Worm (Caenorhabditis elegans) whole organism, young adult: Measurements from ENCODE around the gene F49C5.11.

ENCODE experiments used
- B0336.3 ChIP-seq: fragments of 200-800 bp; sonication (Bioruptor generic); IDR thresholded peaks from 2 replicates; pipeline ENCODE4 v1.3.6; 2022; ENCODE audit warnings: missing genetic modification characterization, missing compliant biosample characterization
- F22D6.2 ChIP-seq: sonication (generic microtip); optimal IDR thresholded peaks from 2 replicates; lab custom pipeline; 2016; ENCODE audit warnings: mild to moderate bottlenecking, missing genetic modification characterization, missing compliant biosample characterization
- F23B12.7 ChIP-seq: sonication (generic microtip); optimal IDR thresholded peaks from 2 replicates; lab custom pipeline; 2017; ENCODE audit warnings: missing genetic modification characterization, mild to moderate bottlenecking, missing compliant biosample characterization, antibody characterized with exemption, moderate library complexity; ENCODE audit not compliant: insufficient read depth
- F37B4.10 ChIP-seq: fragments of 200-800 bp; sonication (Bioruptor generic); IDR thresholded peaks from 2 replicates; pipeline ENCODE4 v1.3.6; 2022; ENCODE audit warnings: missing genetic modification characterization, missing compliant biosample characterization
- F39B2.1 ChIP-seq: fragments of 200-800 bp; sonication (Bioruptor generic); IDR thresholded peaks from 2 replicates; pipeline ENCODE4 v1.3.6; 2022; ENCODE audit warnings: missing genetic modification reagents, missing genetic modification characterization, missing compliant biosample characterization
- K12H6.12 ChIP-seq: fragments of 200-800 bp; sonication (Bioruptor generic); optimal IDR thresholded peaks from 2 replicates; lab custom pipeline; 2018; ENCODE audit warnings: mild to moderate bottlenecking, missing genetic modification characterization, missing compliant biosample characterization
- T07F8.4 ChIP-seq: sonication (generic microtip); optimal IDR thresholded peaks from 2 replicates; lab custom pipeline; 2016; ENCODE audit warnings: mild to moderate bottlenecking, missing genetic modification characterization, moderate library complexity, missing compliant biosample characterization
- Y53F4B.3 ChIP-seq: fragments of 200-800 bp; sonication (Bioruptor generic); IDR thresholded peaks from 2 replicates; pipeline ENCODE4 v1.3.6; 2022; ENCODE audit warnings: missing genetic modification reagents, missing genetic modification characterization, missing compliant biosample characterization
- Y56A3A.18 ChIP-seq: fragments of 200-800 bp; sonication (Bioruptor generic); IDR thresholded peaks from 2 replicates; pipeline ENCODE4 v1.3.6; 2022; ENCODE audit warnings: missing genetic modification reagents, missing genetic modification characterization, missing compliant biosample characterization
- ZK185.1 ChIP-seq: sonication (generic microtip); optimal IDR thresholded peaks from 2 replicates; lab custom pipeline; 2016; ENCODE audit warnings: mild to moderate bottlenecking, missing genetic modification characterization, missing compliant biosample characterization; ENCODE audit not compliant: poor library complexity, severe bottlenecking
- akir-1 ChIP-seq: fragments of 200-800 bp; sonication (Bioruptor generic); optimal IDR thresholded peaks from 2 replicates; lab custom pipeline; 2018; ENCODE audit warnings: mild to moderate bottlenecking, missing genetic modification characterization, moderate library complexity, missing compliant biosample characterization
- aptf-2 ChIP-seq: fragments of 200-800 bp; sonication (Bioruptor generic); conservative IDR thresholded peaks from 2 replicates; pipeline ENCODE4 v1.3.6; 2022; ENCODE audit warnings: missing genetic modification reagents, missing genetic modification characterization, missing compliant biosample characterization
- aptf-3 ChIP-seq: fragments of 200-800 bp; sonication (Bioruptor generic); IDR thresholded peaks from 2 replicates; pipeline ENCODE4 v1.3.6; 2022; ENCODE audit warnings: missing genetic modification characterization, missing compliant biosample characterization
- atf-7 ChIP-seq: sonication (generic microtip); optimal IDR thresholded peaks from 2 replicates; lab custom pipeline; 2017; ENCODE audit warnings: mild to moderate bottlenecking, missing genetic modification characterization, missing compliant biosample characterization
- athp-1 ChIP-seq: sonication (generic microtip); optimal IDR thresholded peaks from 2 replicates; lab custom pipeline; 2017; ENCODE audit warnings: mild to moderate bottlenecking, missing genetic modification characterization, missing compliant biosample characterization
- attf-3 ChIP-seq: fragments of 200-800 bp; sonication (Bioruptor generic); conservative IDR thresholded peaks from 2 replicates; pipeline ENCODE4 v1.3.6; 2022; ENCODE audit warnings: missing genetic modification reagents, missing genetic modification characterization, missing compliant biosample characterization
- attf-6 ChIP-seq: fragments of 200-800 bp; sonication (Bioruptor generic); IDR thresholded peaks from 2 replicates; pipeline ENCODE4 v1.3.6; 2022; ENCODE audit warnings: missing genetic modification reagents, missing genetic modification characterization, missing compliant biosample characterization
- bed-2 ChIP-seq: fragments of 200-800 bp; sonication (Bioruptor generic); IDR thresholded peaks from 2 replicates; pipeline ENCODE4 v1.3.6; 2022; ENCODE audit warnings: missing genetic modification reagents, missing genetic modification characterization, missing compliant biosample characterization
- cebp-1 ChIP-seq, 2 experiments: fragments of 200-800 bp in 1 of 2; sonication (Bioruptor generic) in 1 of 2; sonication (generic microtip) in 1 of 2; IDR thresholded peaks in 1 of 2; optimal IDR thresholded peaks in 1 of 2; 2 replicates each; pipeline versions ENCODE4 v1.3.6 to Lab custom; 2017 to 2022; ENCODE audit warnings: missing compliant biosample characterization in 2 of 2, missing genetic modification characterization in 2 of 2, mild to moderate bottlenecking in 1 of 2, missing genetic modification reagents in 1 of 2, moderate library complexity in 1 of 2
- ceh-100 ChIP-seq: fragments of 200-800 bp; sonication (Bioruptor generic); IDR thresholded peaks from 2 replicates; pipeline ENCODE4 v1.3.6; 2022; ENCODE audit warnings: missing genetic modification reagents, missing genetic modification characterization, missing compliant biosample characterization
- ceh-40 ChIP-seq: fragments of 200-800 bp; sonication (Bioruptor generic); IDR thresholded peaks from 2 replicates; pipeline ENCODE4 v1.3.6; 2022; ENCODE audit warnings: missing genetic modification characterization, missing compliant biosample characterization
- egl-44 ChIP-seq: fragments of 200-800 bp; sonication (Bioruptor generic); IDR thresholded peaks from 2 replicates; pipeline ENCODE4 v1.3.6; 2022; ENCODE audit warnings: missing genetic modification reagents, missing genetic modification characterization, missing compliant biosample characterization
- egrh-3 ChIP-seq: fragments of 200-800 bp; sonication (Bioruptor generic); IDR thresholded peaks from 2 replicates; pipeline ENCODE4 v1.3.6; 2022; ENCODE audit warnings: missing genetic modification reagents, missing genetic modification characterization, missing compliant biosample characterization
- fkh-3 ChIP-seq: sonication (generic microtip); optimal IDR thresholded peaks from 2 replicates; lab custom pipeline; 2016; ENCODE audit warnings: mild to moderate bottlenecking, missing genetic modification characterization, missing compliant biosample characterization
- hmg-20 ChIP-seq: fragments of 200-800 bp; sonication (Bioruptor generic); IDR thresholded peaks from 2 replicates; pipeline ENCODE4 v1.3.6; 2022; ENCODE audit warnings: missing genetic modification reagents, missing genetic modification characterization, missing compliant biosample characterization
- let-526 ChIP-seq: fragments of 200-800 bp; sonication (Bioruptor generic); IDR thresholded peaks from 2 replicates; pipeline ENCODE4 v1.3.6; 2022; ENCODE audit warnings: missing genetic modification reagents, missing genetic modification characterization, missing compliant biosample characterization
- lin-26 ChIP-seq: fragments of 200-800 bp; sonication (Bioruptor generic); IDR thresholded peaks from 2 replicates; pipeline ENCODE4 v1.3.6; 2022; ENCODE audit warnings: missing genetic modification reagents, missing genetic modification characterization, missing compliant biosample characterization
- nhr-90 ChIP-seq: sonication (generic microtip); optimal IDR thresholded peaks from 2 replicates; lab custom pipeline; 2016; ENCODE audit warnings: missing genotype, mild to moderate bottlenecking, missing genetic modification characterization, missing compliant biosample characterization
- pbrm-1 ChIP-seq: fragments of 200-800 bp; sonication (Bioruptor generic); IDR thresholded peaks from 2 replicates; pipeline ENCODE4 v1.3.6; 2022; ENCODE audit warnings: missing genetic modification reagents, missing genetic modification characterization, missing compliant biosample characterization
- snpc-1.1 ChIP-seq: sonication (generic microtip); optimal IDR thresholded peaks from 2 replicates; lab custom pipeline; 2017; ENCODE audit warnings: missing genetic modification characterization, mild to moderate bottlenecking, missing compliant biosample characterization, antibody characterized with exemption, moderate library complexity, missing genotype, missing genetic modification reagents; ENCODE audit not compliant: insufficient read depth
- snpc-1.3 ChIP-seq: sonication (generic microtip); optimal IDR thresholded peaks from 2 replicates; lab custom pipeline; 2017; ENCODE audit warnings: missing genetic modification characterization, mild to moderate bottlenecking, missing compliant biosample characterization, antibody characterized with exemption, moderate library complexity, missing genotype, missing genetic modification reagents; ENCODE audit not compliant: insufficient read depth
- sptf-2 ChIP-seq: fragments of 200-800 bp; sonication (Bioruptor generic); optimal IDR thresholded peaks from 2 replicates; lab custom pipeline; 2018; ENCODE audit warnings: mild to moderate bottlenecking, missing genetic modification characterization, missing compliant biosample characterization
- tbp1 ChIP-seq: fragments of 200-800 bp; sonication (Bioruptor generic); optimal IDR thresholded peaks from 2 replicates; lab custom pipeline; 2018; ENCODE audit warnings: mild to moderate bottlenecking, missing genetic modification characterization, missing compliant biosample characterization
- tbx-9 ChIP-seq: sonication (generic microtip); optimal IDR thresholded peaks from 2 replicates; lab custom pipeline; 2016; ENCODE audit warnings: borderline replicate concordance, missing genetic modification characterization, inconsistent platforms, missing compliant biosample characterization
- tlf-1 ChIP-seq: fragments of 200-800 bp; sonication (Bioruptor generic); optimal IDR thresholded peaks from 2 replicates; lab custom pipeline; 2018; ENCODE audit warnings: mild to moderate bottlenecking, missing genetic modification characterization, missing compliant biosample characterization
- unc-62 ChIP-seq: fragments of 150-350 bp; optimal IDR thresholded peaks from 2 replicates; lab custom pipeline; 2014; ENCODE audit warnings: missing biosample characterization, missing genetic modification reagents, missing genetic modification characterization
- xnd-1 ChIP-seq: sonication (generic microtip); optimal IDR thresholded peaks from 2 replicates; lab custom pipeline; 2016; ENCODE audit warnings: missing genotype, missing genetic modification reagents, missing genetic modification characterization, missing compliant biosample characterization

The F49C5.11 gene

DNA sequence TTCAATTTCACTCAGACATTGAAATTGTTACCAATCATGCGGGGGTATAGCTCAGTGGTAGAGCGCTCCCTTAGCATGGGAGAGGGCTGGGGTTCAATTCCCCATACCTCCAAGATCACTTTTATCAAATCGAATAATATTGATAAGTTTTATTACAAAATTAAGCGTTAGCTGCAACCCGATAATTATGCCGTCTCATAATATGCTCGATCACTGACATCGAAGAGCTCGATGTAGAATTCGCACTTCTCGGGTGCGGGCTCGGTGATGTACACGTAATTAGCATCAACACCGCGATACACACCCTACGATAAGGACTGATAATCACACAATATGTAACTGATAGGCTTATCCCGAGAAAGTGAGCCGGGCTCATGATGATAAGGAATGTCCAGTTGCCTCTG lies 13.1 kb upstream of the F49C5.11 start (continued):
- TF ChIP-seq aptf-2 (GFP tag; lab: Robert Waterston, UW), result no peak
- no peak for TF ChIP-seq F22D6.2 (tag; lab: Kevin White, UChicago)
- no peak for TF ChIP-seq hmg-20 (GFP tag; lab: Robert Waterston, UW)
- TF ChIP-seq B0336.3 (GFP tag; lab: Robert Waterston, UW), result no peak
- TF ChIP-seq snpc-1.1 (tag; lab: Kevin White, UChicago), result peak; percentile 44
- no peak for TF ChIP-seq aptf-3 (GFP tag; lab: Robert Waterston, UW)
- TF ChIP-seq let-526 (GFP tag; lab: Robert Waterston, UW), result no peak
- TF ChIP-seq ceh-100 (GFP tag; lab: Robert Waterston, UW), result 0 out of 2 replicates have a peak, but pooled peaks have one; percentile 24
- peak; percentile 84 for TF ChIP-seq tbp1 (GFP tag; lab: Kevin White, UChicago)
- TF ChIP-seq egl-44 (GFP tag; lab: Robert Waterston, UW), result peak; percentile 30; the same call in 1 of the 2 replicates
- TF ChIP-seq bed-2, result no peak
- no peak for TF ChIP-seq cebp-1 (GFP tag; IDR thresholded peaks at IDR 0.05; lab: Robert Waterston, UW)
- TF ChIP-seq cebp-1 (tag; optimal IDR thresholded peaks at IDR 0.05; lab: Kevin White, UChicago), result no peak
- no peak for TF ChIP-seq F39B2.1
- TF ChIP-seq F37B4.10 (GFP tag; lab: Robert Waterston, UW), result no peak
- no peak for TF ChIP-seq T07F8.4 (tag; lab: Kevin White, UChicago)
- no peak for TF ChIP-seq akir-1 (GFP tag; lab: Kevin White, UChicago)
- TF ChIP-seq snpc-1.3 (tag; lab: Kevin White, UChicago), result peak; percentile 29
- no peak for TF ChIP-seq attf-6
- TF ChIP-seq Y53F4B.3 (GFP tag; lab: Robert Waterston, UW), result no peak
- no peak for TF ChIP-seq tlf-1 (GFP tag; lab: Kevin White, UChicago)
- no peak for TF ChIP-seq Y56A3A.18
- peak; percentile 48 for TF ChIP-seq ZK185.1
- TF ChIP-seq unc-62, result no peak
- no peak for TF ChIP-seq attf-3
- peak; percentile 67 for TF ChIP-seq nhr-90 (tag; lab: Kevin White, UChicago)
- no peak for TF ChIP-seq F23B12.7 (tag; lab: Kevin White, UChicago)
- no peak for TF ChIP-seq pbrm-1 (GFP tag; lab: Robert Waterston, UW)
- TF ChIP-seq atf-7, result peak; percentile 20
- TF ChIP-seq, all 124 proteins: peak for 38

DNA sequence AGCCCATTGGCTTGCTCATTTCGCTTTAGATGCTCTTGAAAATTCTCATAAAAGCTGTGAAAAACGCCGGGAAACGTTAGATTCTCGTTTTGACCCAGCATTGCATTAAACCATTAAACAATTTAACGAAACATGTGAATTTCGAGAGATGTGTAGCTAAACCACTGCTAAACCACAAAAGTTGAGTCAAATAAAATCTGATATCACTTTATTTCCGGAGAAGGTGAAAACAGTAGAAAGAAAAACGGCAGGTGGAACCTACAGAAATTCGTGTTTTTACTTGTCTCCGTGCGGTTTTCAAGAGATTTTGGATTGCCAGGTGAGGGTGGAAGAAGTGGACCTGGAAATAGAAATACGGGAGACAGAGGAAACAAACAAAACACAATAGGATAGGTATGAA lies 11.1 kb upstream of the F49C5.11 start, which contains the start of gene F49C5.9:
Gene F49C5.9, minus strand, starts transcription at position 101 of the 400 bp plus-strand sequence.
- TF ChIP-seq T07F8.4 (tag; lab: Kevin White, UChicago) (no peak), ceh-40 (no peak), egrh-3 (GFP tag; lab: Robert Waterston, UW) (no peak), lin-26 (GFP tag; lab: Robert Waterston, UW) (no peak), athp-1 (tag; lab: Kevin White, UChicago) (no peak), fkh-3 (no peak), xnd-1 (tag; lab: Kevin White, UChicago) (no peak), B0336.3 (GFP tag; lab: Robert Waterston, UW) (no peak), F39B2.1 (no peak), F23B12.7 (tag; lab: Kevin White, UChicago) (no peak), tbx-9 (tag; lab: Kevin White, UChicago) (no peak), K12H6.12 (no peak), sptf-2 (no peak)
